Worm (Caenorhabditis elegans) whole organism, late embryonic: ENCODE results near the gene Y38H6A.5.

Source experiments
- Y22D7AL.16 ChIP-seq: sonication (generic microtip); optimal IDR thresholded peaks from 2 replicates; lab custom pipeline; 2016; ENCODE audit warnings: missing genetic modification characterization, missing compliant biosample characterization
- ama-1 ChIP-seq: fragments of 150-350 bp; optimal IDR thresholded peaks from 2 replicates; lab custom pipeline; 2014
- ceh-30 ChIP-seq: fragments of 150-350 bp; optimal IDR thresholded peaks from 2 replicates; lab custom pipeline; 2014; ENCODE audit warnings: missing biosample characterization, missing genetic modification characterization
- ceh-31 ChIP-seq: sonication (generic microtip); optimal IDR thresholded peaks from 2 replicates; lab custom pipeline; 2016; ENCODE audit warnings: missing genetic modification characterization, missing compliant biosample characterization
- dmd-4 ChIP-seq: sonication (generic microtip); optimal IDR thresholded peaks from 2 replicates; lab custom pipeline; 2016; ENCODE audit warnings: borderline replicate concordance, missing genetic modification characterization, missing compliant biosample characterization
- nhr-11 ChIP-seq: fragments of 150-350 bp; optimal IDR thresholded peaks from 2 replicates; lab custom pipeline; 2014; ENCODE audit warnings: missing biosample characterization, missing genetic modification characterization
- nhr-232 ChIP-seq: sonication (generic microtip); optimal IDR thresholded peaks from 2 replicates; lab custom pipeline; 2016; ENCODE audit warnings: missing genetic modification characterization, missing compliant biosample characterization
- odd-2 ChIP-seq: sonication (generic microtip); optimal IDR thresholded peaks from 2 replicates; lab custom pipeline; 2017; ENCODE audit warnings: antibody characterized with exemption, mild to moderate bottlenecking, missing genetic modification characterization, missing compliant biosample characterization
- rnt-1 ChIP-seq: sonication (generic microtip); optimal IDR thresholded peaks from 2 replicates; lab custom pipeline; 2016; ENCODE audit warnings: missing genetic modification characterization, missing compliant biosample characterization
- syd-9 ChIP-seq: sonication (generic microtip); optimal IDR thresholded peaks from 2 replicates; lab custom pipeline; 2016; ENCODE audit warnings: mild to moderate bottlenecking, missing genetic modification characterization, moderate library complexity, missing compliant biosample characterization
- tbx-2 ChIP-seq: sonication (generic microtip); optimal IDR thresholded peaks from 2 replicates; lab custom pipeline; 2016; ENCODE audit warnings: missing genetic modification characterization, missing compliant biosample characterization
- unc-3 ChIP-seq, 2 experiments: fragments of 200-800 bp in 1 of 2; sonication (Bioruptor generic) in 1 of 2; sonication (generic microtip) in 1 of 2; conservative IDR thresholded peaks in 1 of 2; optimal IDR thresholded peaks in 1 of 2; 2 replicates each; pipeline versions ENCODE4 v1.3.6 to Lab custom; 2016 to 2022; ENCODE audit warnings: missing compliant biosample characterization in 2 of 2, missing genetic modification characterization in 2 of 2, missing genetic modification reagents in 1 of 2
- zip-5 ChIP-seq: sonication (generic microtip); optimal IDR thresholded peaks from 2 replicates; lab custom pipeline; 2016; ENCODE audit warnings: missing genetic modification characterization, missing compliant biosample characterization

DNA sequence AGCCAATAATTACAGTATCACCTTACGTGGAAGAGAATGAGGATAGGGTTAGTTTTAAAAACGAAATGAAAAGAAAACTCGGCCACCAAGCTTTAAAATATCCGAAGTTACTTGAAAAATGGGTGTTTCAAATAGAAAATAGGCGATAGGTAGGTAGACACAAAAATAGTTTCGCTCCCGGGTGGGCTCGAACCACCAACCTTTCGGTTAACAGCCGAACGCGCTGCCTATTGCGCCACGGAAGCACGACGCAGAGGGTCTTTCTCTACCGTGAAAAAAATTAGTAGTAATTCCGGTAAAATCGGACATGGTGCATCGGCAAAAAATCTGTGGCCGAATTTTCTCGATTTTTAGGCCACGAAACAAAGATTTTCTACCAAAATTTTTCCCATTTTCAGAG lies 12.5 kb upstream of the Y38H6A.5 start:
- TF ChIP-seq nhr-11 (tag; lab: Kevin White, UChicago) (no peak), tbx-2 (tag; lab: Kevin White, UChicago) (no peak), rnt-1 (tag; lab: Kevin White, UChicago) (no peak), Y22D7AL.16 (tag; lab: Kevin White, UChicago) (no peak), ceh-31 (tag; lab: Kevin White, UChicago) (no peak), dmd-4 (no peak), odd-2 (tag; lab: Kevin White, UChicago) (no peak), nhr-232 (tag; lab: Kevin White, UChicago) (no peak), ama-1 (lab: Kevin White, UChicago) (no peak), syd-9 (tag; lab: Kevin White, UChicago) (no peak), ceh-30 (tag; lab: Kevin White, UChicago) (no peak), zip-5 (tag; lab: Kevin White, UChicago) (no peak), unc-3 (GFP tag; conservative IDR thresholded peaks at IDR 0.05; lab: Robert Waterston, UW) (no peak), unc-3 (tag; optimal IDR thresholded peaks at IDR 0.05; lab: Kevin White, UChicago) (no peak)
